Worm (Caenorhabditis elegans) whole organism, L4 larva: Measurements from ENCODE around the gene C45H4.14.

Experiments used
- F10B5.3 ChIP-seq: sonication (generic microtip); optimal IDR thresholded peaks from 2 replicates; lab custom pipeline; 2016; ENCODE audit warnings: mild to moderate bottlenecking, missing genetic modification characterization, missing compliant biosample characterization
- T26A8.4 ChIP-seq: fragments of 200-800 bp; sonication (Bioruptor generic); IDR thresholded peaks from 2 replicates; pipeline ENCODE4 v1.3.6; 2022; ENCODE audit warnings: missing genetic modification characterization, missing compliant biosample characterization
- aha-1 ChIP-seq: fragments of 150-350 bp; peaks from one replicate; lab custom pipeline; 2014; ENCODE audit warnings: missing biosample characterization, missing genetic modification characterization
- arid-1 ChIP-seq: fragments of 200-800 bp; sonication (Bioruptor generic); conservative IDR thresholded peaks from 2 replicates; pipeline ENCODE4 v1.3.6; 2022; ENCODE audit warnings: missing genetic modification reagents, missing genetic modification characterization, missing compliant biosample characterization
- ceh-32 ChIP-seq: sonication (generic microtip); optimal IDR thresholded peaks from 2 replicates; lab custom pipeline; 2016; ENCODE audit warnings: mild to moderate bottlenecking, missing genetic modification characterization, missing compliant biosample characterization; ENCODE audit not compliant: poor library complexity
- ceh-82 ChIP-seq: sonication (generic microtip); optimal IDR thresholded peaks from 2 replicates; lab custom pipeline; 2017; ENCODE audit warnings: missing biosample characterization, missing genetic modification characterization
- cey-2 ChIP-seq: sonication (generic microtip); optimal IDR thresholded peaks from 3 replicates; lab custom pipeline; 2017; ENCODE audit warnings: missing genetic modification characterization, mild to moderate bottlenecking, missing compliant biosample characterization, antibody characterized with exemption, borderline replicate concordance; ENCODE audit not compliant: insufficient read depth
- ctbp-1 ChIP-seq: fragments of 200-800 bp; sonication (Bioruptor generic); IDR thresholded peaks from 2 replicates; pipeline ENCODE4 v1.3.6; 2022; ENCODE audit warnings: missing genetic modification reagents, missing genetic modification characterization, missing compliant biosample characterization
- daf-16 ChIP-seq, 3 experiments: sonication (generic microtip); optimal IDR thresholded peaks; 2 replicates each; lab custom pipeline; 2016 to 2017; ENCODE audit warnings: missing genetic modification characterization in 3 of 3, missing genetic modification reagents in 3 of 3, mild to moderate bottlenecking in 2 of 3, missing compliant biosample characterization in 2 of 3, missing biosample characterization in 1 of 3, moderate library complexity in 1 of 3
- daf-8 ChIP-seq: fragments of 200-800 bp; sonication (Bioruptor generic); IDR thresholded peaks from 2 replicates; pipeline ENCODE4 v1.3.6; 2022; ENCODE audit warnings: missing genetic modification characterization, missing compliant biosample characterization
- dmd-6 ChIP-seq: fragments of 200-800 bp; sonication (Bioruptor generic); IDR thresholded peaks from 2 replicates; pipeline ENCODE4 v1.3.6; 2022; ENCODE audit warnings: missing genetic modification reagents, missing genetic modification characterization, missing compliant biosample characterization
- dmd-8 ChIP-seq: fragments of 200-800 bp; sonication (Bioruptor generic); IDR thresholded peaks from 2 replicates; pipeline ENCODE4 v1.3.6; 2022; ENCODE audit warnings: missing genetic modification characterization, missing compliant biosample characterization
- dmd-9 ChIP-seq: fragments of 200-800 bp; sonication (Bioruptor generic); IDR thresholded peaks from 2 replicates; pipeline ENCODE4 v1.3.6; 2022; ENCODE audit warnings: missing genetic modification reagents, missing genetic modification characterization, missing compliant biosample characterization
- dve-1 ChIP-seq: sonication (generic microtip); optimal IDR thresholded peaks from 2 replicates; lab custom pipeline; 2017; ENCODE audit warnings: antibody characterized with exemption, mild to moderate bottlenecking, missing genetic modification characterization, missing compliant biosample characterization; ENCODE audit not compliant: insufficient read depth
- egl-27 ChIP-seq: sonication (generic microtip); optimal IDR thresholded peaks from 3 replicates; lab custom pipeline; 2017; ENCODE audit warnings: missing biosample characterization, missing genetic modification reagents, missing genetic modification characterization
- fkh-10 ChIP-seq: fragments of 150-350 bp; optimal IDR thresholded peaks from 2 replicates; lab custom pipeline; 2014; ENCODE audit warnings: missing biosample characterization, missing genetic modification reagents, missing genetic modification characterization
- fos-1 ChIP-seq: fragments of 150-350 bp; optimal IDR thresholded peaks from 2 replicates; lab custom pipeline; 2014; ENCODE audit warnings: missing biosample characterization, missing genetic modification characterization
- gei-8 ChIP-seq: fragments of 200-800 bp; sonication (Bioruptor generic); optimal IDR thresholded peaks from 2 replicates; lab custom pipeline; 2018; ENCODE audit warnings: mild to moderate bottlenecking, missing genetic modification characterization, missing compliant biosample characterization
- hif-1 ChIP-seq, 2 experiments: sonication (generic microtip); optimal IDR thresholded peaks; 2 replicates each; lab custom pipeline; 2016 to 2017; ENCODE audit warnings: missing compliant biosample characterization in 2 of 2, missing genetic modification characterization in 2 of 2, missing genetic modification reagents in 2 of 2, missing genotype in 2 of 2, mild to moderate bottlenecking in 1 of 2
- hlh-30 ChIP-seq: sonication (generic microtip); optimal IDR thresholded peaks from 2 replicates; lab custom pipeline; 2017; ENCODE audit warnings: antibody characterized with exemption, mild to moderate bottlenecking, missing genetic modification characterization, missing compliant biosample characterization; ENCODE audit not compliant: insufficient read depth
- hmg-1.1 ChIP-seq: fragments of 200-800 bp; sonication (Bioruptor generic); IDR thresholded peaks from 2 replicates; pipeline ENCODE4 v1.3.6; 2022; ENCODE audit warnings: missing genetic modification reagents, missing genetic modification characterization, missing compliant biosample characterization
- lim-7 ChIP-seq: fragments of 200-800 bp; sonication (Bioruptor generic); IDR thresholded peaks from 2 replicates; pipeline ENCODE4 v1.3.6; 2022; ENCODE audit warnings: missing genetic modification characterization, missing compliant biosample characterization
- lin-15B ChIP-seq: fragments of 150-350 bp; sonication (generic microtip); optimal IDR thresholded peaks from 3 replicates; lab custom pipeline; 2014; ENCODE audit warnings: missing biosample characterization, missing genetic modification characterization
- lin-39 ChIP-seq: fragments of 150-350 bp; optimal IDR thresholded peaks from 2 replicates; lab custom pipeline; 2014; ENCODE audit warnings: missing biosample characterization, missing genetic modification reagents, missing genetic modification characterization
- lsy-2 ChIP-seq, 2 experiments: fragments of 150-350 bp in 1 of 2; sonication (generic microtip) in 1 of 2; optimal IDR thresholded peaks; 2 replicates each; lab custom pipeline; 2014 to 2017; ENCODE audit warnings: missing biosample characterization in 2 of 2, missing genetic modification characterization in 2 of 2
- madf-5 ChIP-seq, 2 experiments: fragments of 200-800 bp; sonication (Bioruptor generic); IDR thresholded peaks; 2 replicates each; pipeline ENCODE4 v1.3.6; 2022; ENCODE audit warnings: missing compliant biosample characterization in 2 of 2, missing genetic modification characterization in 2 of 2
- mdl-1 ChIP-seq, 2 experiments: fragments of 150-350 bp in 1 of 2; sonication (generic microtip) in 1 of 2; optimal IDR thresholded peaks; 2 replicates each; lab custom pipeline; 2014 to 2017; ENCODE audit warnings: missing biosample characterization in 2 of 2, missing genetic modification characterization in 2 of 2
- mdt-29 ChIP-seq: fragments of 200-800 bp; sonication (Bioruptor generic); IDR thresholded peaks from 2 replicates; pipeline ENCODE4 v1.3.6; 2022; ENCODE audit warnings: missing genetic modification reagents, missing genetic modification characterization, missing compliant biosample characterization
- mep-1 ChIP-seq: fragments of 150-350 bp; sonication (generic microtip); optimal IDR thresholded peaks from 3 replicates; lab custom pipeline; 2014; ENCODE audit warnings: missing biosample characterization, missing genetic modification characterization
- mes-2 ChIP-seq: sonication (generic microtip); optimal IDR thresholded peaks from 2 replicates; lab custom pipeline; 2016; ENCODE audit warnings: missing genotype, mild to moderate bottlenecking, missing genetic modification characterization, missing compliant biosample characterization; ENCODE audit not compliant: poor library complexity, severe bottlenecking
- nhr-102 ChIP-seq: sonication (generic microtip); optimal IDR thresholded peaks from 2 replicates; lab custom pipeline; 2016; ENCODE audit warnings: mild to moderate bottlenecking, missing genetic modification characterization, moderate library complexity, missing compliant biosample characterization
- nhr-11 ChIP-seq: fragments of 150-350 bp; optimal IDR thresholded peaks from 2 replicates; lab custom pipeline; 2014; ENCODE audit warnings: missing biosample characterization, missing genetic modification characterization
- nhr-25 ChIP-seq: sonication (generic microtip); optimal IDR thresholded peaks from 2 replicates; lab custom pipeline; 2017; ENCODE audit warnings: missing genetic modification characterization, mild to moderate bottlenecking, missing compliant biosample characterization, antibody characterized with exemption, moderate library complexity, borderline replicate concordance; ENCODE audit not compliant: insufficient read depth
- nhr-28 ChIP-seq: fragments of 150-350 bp; optimal IDR thresholded peaks from 2 replicates; lab custom pipeline; 2014; ENCODE audit warnings: missing biosample characterization, missing genetic modification characterization
- nhr-41 ChIP-seq: fragments of 200-800 bp; sonication (Bioruptor generic); IDR thresholded peaks from 2 replicates; pipeline ENCODE4 v1.3.6; 2022; ENCODE audit warnings: missing genetic modification reagents, missing genetic modification characterization, missing compliant biosample characterization
- nhr-48 ChIP-seq: sonication (generic microtip); optimal IDR thresholded peaks from 2 replicates; lab custom pipeline; 2016; ENCODE audit warnings: mild to moderate bottlenecking, missing genetic modification characterization, missing compliant biosample characterization
- nhr-6 ChIP-seq: fragments of 150-350 bp; optimal IDR thresholded peaks from 2 replicates; lab custom pipeline; 2014; ENCODE audit warnings: missing biosample characterization, missing genetic modification characterization
- nhr-76 ChIP-seq: fragments of 150-350 bp; optimal IDR thresholded peaks from 2 replicates; lab custom pipeline; 2014; ENCODE audit warnings: missing biosample characterization, missing genetic modification characterization
- nhr-77 ChIP-seq: fragments of 150-350 bp; optimal IDR thresholded peaks from 2 replicates; lab custom pipeline; 2014; ENCODE audit warnings: missing biosample characterization, missing genetic modification characterization
- pqm-1 ChIP-seq: sonication (generic microtip); optimal IDR thresholded peaks from 2 replicates; lab custom pipeline; 2017; ENCODE audit warnings: missing biosample characterization, missing genetic modification characterization
- set-16 ChIP-seq: fragments of 200-800 bp; sonication (Bioruptor generic); IDR thresholded peaks from 2 replicates; pipeline ENCODE4 v1.3.6; 2022; ENCODE audit warnings: missing genetic modification reagents, missing genetic modification characterization, missing compliant biosample characterization
- snpc-4 ChIP-seq: fragments of 150-350 bp; optimal IDR thresholded peaks from 2 replicates; lab custom pipeline; 2014; ENCODE audit warnings: missing biosample characterization, missing genetic modification characterization
- spr-1 ChIP-seq: sonication (generic microtip); optimal IDR thresholded peaks from 2 replicates; lab custom pipeline; 2016; ENCODE audit warnings: mild to moderate bottlenecking, missing genetic modification characterization, missing compliant biosample characterization
- spr-3 ChIP-seq: fragments of 200-800 bp; sonication (Bioruptor generic); optimal IDR thresholded peaks from 2 replicates; lab custom pipeline; 2018; ENCODE audit warnings: mild to moderate bottlenecking, missing genetic modification characterization, missing compliant biosample characterization
- tag-97 ChIP-seq: fragments of 200-800 bp; sonication (Bioruptor generic); IDR thresholded peaks from 2 replicates; pipeline ENCODE4 v1.3.6; 2022; ENCODE audit warnings: missing genetic modification characterization, missing compliant biosample characterization
- tra-1 ChIP-seq: fragments of 200-800 bp; sonication (Bioruptor generic); IDR thresholded peaks from 2 replicates; pipeline ENCODE4 v1.3.6; 2022; ENCODE audit warnings: missing genetic modification reagents, missing genetic modification characterization, missing compliant biosample characterization
- zag-1 ChIP-seq: fragments of 150-350 bp; optimal IDR thresholded peaks from 2 replicates; lab custom pipeline; 2014; ENCODE audit warnings: missing biosample characterization, missing genetic modification characterization
- zfp-2 ChIP-seq: sonication (generic microtip); optimal IDR thresholded peaks from 2 replicates; lab custom pipeline; 2016; ENCODE audit warnings: mild to moderate bottlenecking, missing genetic modification characterization, missing compliant biosample characterization
- zip-2 ChIP-seq: fragments of 150-350 bp; optimal IDR thresholded peaks from 2 replicates; lab custom pipeline; 2014; ENCODE audit warnings: missing biosample characterization, missing genetic modification characterization
- ztf-11 ChIP-seq: fragments of 150-350 bp; optimal IDR thresholded peaks from 2 replicates; lab custom pipeline; 2014; ENCODE audit warnings: missing biosample characterization, missing genetic modification characterization
- ztf-7 ChIP-seq: fragments of 150-350 bp; optimal IDR thresholded peaks from 2 replicates; lab custom pipeline; 2014; ENCODE audit warnings: missing biosample characterization, missing genetic modification characterization

Gene C45H4.14

ce11 chrV:2133512-2133911, 25.7 kb downstream of the C45H4.14 start:
- TF ChIP-seq dmd-6 (GFP tag; lab: Robert Waterston, UW), result peak; percentile 73
- peak; percentile 95 for TF ChIP-seq aha-1 (tag; lab: Kevin White, UChicago)
- TF ChIP-seq hlh-30 (tag; lab: Kevin White, UChicago), result peak; percentile 96
- peak; percentile 52 for TF ChIP-seq mes-2 (tag; lab: Kevin White, UChicago)
- no peak for TF ChIP-seq dmd-9 (GFP tag; lab: Robert Waterston, UW)
- no peak for TF ChIP-seq madf-5 (GFP tag; IDR thresholded peaks at IDR 0.05; lab: Robert Waterston, UW)
- TF ChIP-seq ztf-7 (tag; lab: Kevin White, UChicago), result no peak
- no peak for TF ChIP-seq daf-8 (GFP tag; lab: Robert Waterston, UW)
- TF ChIP-seq gei-8 (GFP tag; lab: Kevin White, UChicago), result no peak
- peak in 1 of 2 experiments; percentile 74 for TF ChIP-seq lsy-2 (tag; optimal IDR thresholded peaks at IDR 0.05; lab: Kevin White, UChicago)
- TF ChIP-seq zip-2 (tag; lab: Kevin White, UChicago), result no peak
- TF ChIP-seq nhr-76 (tag; lab: Kevin White, UChicago), result no peak
- TF ChIP-seq fos-1 (tag; lab: Kevin White, UChicago), result no peak
- peak; percentile 74; the same call in 1 of the 2 replicates for TF ChIP-seq ctbp-1 (GFP tag; lab: Robert Waterston, UW)
- TF ChIP-seq dmd-8 (GFP tag; lab: Robert Waterston, UW), result no peak
- TF ChIP-seq F10B5.3 (tag; lab: Kevin White, UChicago), result no peak
- TF ChIP-seq spr-1 (tag; lab: Kevin White, UChicago), result no peak
- TF ChIP-seq lim-7, result no peak
- no peak for TF ChIP-seq nhr-102 (tag; lab: Kevin White, UChicago)
- TF ChIP-seq tra-1 (GFP tag; lab: Robert Waterston, UW), result 0 out of 2 replicates have a peak, but pooled peaks have one; percentile 32
- no peak for TF ChIP-seq zag-1
- no peak for TF ChIP-seq lin-39 (tag; lab: Kevin White, UChicago)
- TF ChIP-seq mdl-1 (tag; optimal IDR thresholded peaks at IDR 0.05; lab: Kevin White, UChicago), result peak; percentile 71 to 93
- no peak for TF ChIP-seq T26A8.4
- 0 out of 2 replicates have a peak, but pooled peaks have one; percentile 37 for TF ChIP-seq arid-1 (GFP tag; lab: Robert Waterston, UW)
- peak; percentile 49 for TF ChIP-seq nhr-11
- TF ChIP-seq dve-1 (tag; lab: Kevin White, UChicago), result peak; percentile 23
- peak; percentile 74 for TF ChIP-seq mep-1 (tag; lab: Kevin White, UChicago)
- TF ChIP-seq fkh-10, result peak; percentile 74
- no peak for TF ChIP-seq spr-3 (GFP tag; lab: Kevin White, UChicago)
- TF ChIP-seq hif-1 (tag; optimal IDR thresholded peaks at IDR 0.05; lab: Kevin White, UChicago), result peak in 1 of 2 experiments; percentile 76
- no peak for TF ChIP-seq nhr-6 (tag; lab: Kevin White, UChicago)
- no peak for TF ChIP-seq nhr-25
- no peak for TF ChIP-seq nhr-41 (GFP tag; lab: Robert Waterston, UW)
- TF ChIP-seq ceh-82, result no peak
- TF ChIP-seq nhr-77 (tag; lab: Kevin White, UChicago), result peak; percentile 1
- no peak for TF ChIP-seq lin-15B (tag; lab: Kevin White, UChicago)
- TF ChIP-seq zfp-2 (tag; lab: Kevin White, UChicago), result no peak
- TF ChIP-seq ztf-11 (tag; lab: Kevin White, UChicago), result no peak
- no peak for TF ChIP-seq pqm-1 (tag; lab: Kevin White, UChicago)
- TF ChIP-seq nhr-28 (tag; lab: Kevin White, UChicago), result peak; percentile 1
- TF ChIP-seq nhr-48 (tag; lab: Kevin White, UChicago), result peak; percentile 8
- TF ChIP-seq tag-97 (GFP tag; lab: Robert Waterston, UW), result no peak
- peak in 1 of 2 experiments; percentile 6 for TF ChIP-seq daf-16 (GFP tag; optimal IDR thresholded peaks at IDR 0.05; lab: Kevin White, UChicago)
- TF ChIP-seq daf-16 (tag; optimal IDR thresholded peaks at IDR 0.05; lab: Kevin White, UChicago), result peak; percentile 24
- TF ChIP-seq hmg-1.1 (GFP tag; lab: Robert Waterston, UW), result peak; percentile 68
- no peak for TF ChIP-seq cey-2
- TF ChIP-seq mdt-29 (GFP tag; lab: Robert Waterston, UW), result no peak
- TF ChIP-seq snpc-4, result no peak
- TF ChIP-seq egl-27 (tag; lab: Kevin White, UChicago), result no peak
- peak; percentile 64 for TF ChIP-seq set-16
- no peak for TF ChIP-seq ceh-32 (tag; lab: Kevin White, UChicago)
